Fruit fly (Drosophila melanogaster) whole organism: ENCODE data around the gene Nrg.

ENCODE experiments used
- pan ChIP-seq: fragments of >200 bp; optimal IDR thresholded peaks from 2 replicates; lab custom pipeline; 2017
- psq ChIP-seq: fragments of >200 bp; optimal IDR thresholded peaks from 2 replicates; lab custom pipeline; 2017

- TF ChIP-seq psq, result no peak
- no peak for TF ChIP-seq pan
These were observed 59.5 kb downstream of the Nrg start for dm6 chrX:8576675-8577074.
